Worm (Caenorhabditis elegans) whole organism, L2 larva: ENCODE results near the gene C27D9.1.

Source experiments
- nhr-237 ChIP-seq: fragments of 150-350 bp; optimal IDR thresholded peaks from 2 replicates; lab custom pipeline; 2014; ENCODE audit warnings: missing biosample characterization, missing genetic modification characterization
- skn-1 ChIP-seq: sonication (generic microtip); optimal IDR thresholded peaks from 2 replicates; lab custom pipeline; 2017; ENCODE audit warnings: missing biosample characterization, missing genetic modification characterization

DNA sequence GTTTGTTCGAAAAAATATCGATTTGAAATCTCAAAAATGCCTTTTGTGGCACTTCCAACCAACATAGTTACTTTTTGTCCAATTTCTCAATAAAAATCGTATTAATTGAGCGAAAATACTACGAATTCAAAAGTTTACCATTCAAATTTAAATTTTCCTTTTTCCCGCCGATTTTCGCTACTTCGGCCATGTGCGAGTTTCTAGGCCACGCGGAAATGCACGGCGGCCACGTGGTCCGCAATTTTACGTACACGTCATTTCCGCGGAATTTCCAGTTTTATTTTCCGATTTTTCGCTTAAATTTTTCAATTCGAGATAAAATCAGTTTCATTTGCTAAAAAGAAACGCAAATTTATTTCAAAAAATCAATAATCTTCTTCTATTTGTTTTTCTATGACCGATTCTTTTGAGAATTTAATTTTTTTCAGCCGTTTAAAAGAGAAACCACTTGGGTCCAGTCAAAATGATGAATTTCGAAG, 13.2 kb upstream of the C27D9.1 start, which contains the start of gene eas-1:
- TF ChIP-seq nhr-237 (tag; lab: Kevin White, UChicago) (no peak), skn-1 (peak; percentile 32)
